Fruit fly (Drosophila melanogaster) whole organism, prepupa: ENCODE data around the gene NimC1.

Source experiments
- CG10631 ChIP-seq: fragments of 200-800 bp; sonication (Bioruptor generic); optimal IDR thresholded peaks from 2 replicates; lab custom pipeline; 2016; ENCODE audit warnings: missing biosample characterization, missing genetic modification characterization
- CG11294 ChIP-seq: fragments of 200-800 bp; sonication (Bioruptor generic); IDR thresholded peaks from 2 replicates; pipeline ENCODE4 v1.3.6; 2022; ENCODE audit warnings: missing biosample characterization, missing genetic modification characterization
- CG11762 ChIP-seq: fragments of 200-800 bp; sonication (Bioruptor generic); optimal IDR thresholded peaks from 3 replicates; lab custom pipeline; 2016; ENCODE audit warnings: missing biosample characterization, missing genetic modification characterization; ENCODE audit not compliant: insufficient read depth
- CG15336 ChIP-seq: fragments of 200-800 bp; sonication (Bioruptor generic); IDR thresholded peaks from 2 replicates; pipeline ENCODE4 v1.3.6; 2022; ENCODE audit warnings: missing biosample characterization, missing genetic modification characterization
- CG1621 ChIP-seq: fragments of 200-800 bp; sonication (Bioruptor generic); optimal IDR thresholded peaks from 3 replicates; lab custom pipeline; 2018; ENCODE audit warnings: missing biosample characterization, mild to moderate bottlenecking, missing genetic modification characterization
- CG3032 ChIP-seq: fragments of 200-800 bp; optimal IDR thresholded peaks from 2 replicates; lab custom pipeline; 2019; ENCODE audit warnings: missing biosample characterization, mild to moderate bottlenecking, missing genetic modification characterization, moderate library complexity
- CG31627 ChIP-seq: fragments of 200-800 bp; sonication (Bioruptor generic); optimal IDR thresholded peaks from 3 replicates; lab custom pipeline; 2016; ENCODE audit warnings: missing biosample characterization, missing genetic modification characterization
- CG32006 ChIP-seq: fragments of 200-800 bp; sonication (Bioruptor generic); optimal IDR thresholded peaks from 3 replicates; lab custom pipeline; 2017; ENCODE audit warnings: missing biosample characterization, mild to moderate bottlenecking, missing genetic modification characterization
- CG34406 ChIP-seq: fragments of 200-800 bp; sonication (Bioruptor generic); optimal IDR thresholded peaks from 3 replicates; lab custom pipeline; 2016; ENCODE audit warnings: missing biosample characterization, missing genetic modification characterization
- CG3919 ChIP-seq: fragments of 200-800 bp; sonication (Bioruptor generic); optimal IDR thresholded peaks from 3 replicates; lab custom pipeline; 2016; ENCODE audit warnings: missing biosample characterization, missing genetic modification characterization
- CG4318 ChIP-seq: fragments of 200-800 bp; sonication (Bioruptor generic); optimal IDR thresholded peaks from 3 replicates; lab custom pipeline; 2017; ENCODE audit warnings: missing biosample characterization, mild to moderate bottlenecking, missing genetic modification characterization
- CG6163 ChIP-seq: fragments of 200-800 bp; sonication (Bioruptor generic); IDR thresholded peaks from 3 replicates; pipeline ENCODE4 v1.3.6; 2022; ENCODE audit warnings: missing biosample characterization, missing genetic modification characterization
- CG6276 ChIP-seq: fragments of 200-800 bp; sonication (Bioruptor generic); optimal IDR thresholded peaks from 2 replicates; lab custom pipeline; 2017; ENCODE audit warnings: missing biosample characterization, mild to moderate bottlenecking, missing genetic modification characterization
- CG6808 ChIP-seq: fragments of 200-800 bp; sonication (Bioruptor generic); optimal IDR thresholded peaks from 3 replicates; lab custom pipeline; 2017; ENCODE audit warnings: missing biosample characterization, missing genetic modification characterization, mild to moderate bottlenecking, moderate library complexity, missing genetic modification reagents
- CG7368 ChIP-seq: fragments of 200-800 bp; sonication (Bioruptor generic); optimal IDR thresholded peaks from 3 replicates; lab custom pipeline; 2016; ENCODE audit warnings: missing biosample characterization, missing genetic modification characterization
- CG8319 ChIP-seq: fragments of 200-800 bp; sonication (Bioruptor generic); optimal IDR thresholded peaks from 3 replicates; lab custom pipeline; 2016; ENCODE audit warnings: missing biosample characterization, missing genetic modification characterization
- CG9139 ChIP-seq: fragments of 200-800 bp; sonication (Bioruptor generic); optimal IDR thresholded peaks from 3 replicates; lab custom pipeline; 2017; ENCODE audit warnings: missing biosample characterization, mild to moderate bottlenecking, missing genetic modification characterization
- Eip78C ChIP-seq: fragments of 200-800 bp; sonication (Bioruptor generic); peaks from one replicate; lab custom pipeline; 2016; ENCODE audit warnings: missing biosample characterization, missing genetic modification characterization
- Eip93F ChIP-seq: fragments of 200-800 bp; sonication (Bioruptor generic); optimal IDR thresholded peaks from 2 replicates; lab custom pipeline; 2016; ENCODE audit warnings: missing biosample characterization, mild to moderate bottlenecking, missing genetic modification characterization
- Ets21C ChIP-seq: fragments of 200-800 bp; sonication (Bioruptor generic); optimal IDR thresholded peaks from 3 replicates; lab custom pipeline; 2016; ENCODE audit warnings: missing biosample characterization, missing genetic modification characterization
- Ets96B ChIP-seq: fragments of 200-800 bp; optimal IDR thresholded peaks from 2 replicates; lab custom pipeline; 2019; ENCODE audit warnings: missing biosample characterization, mild to moderate bottlenecking, missing genetic modification characterization, moderate library complexity
- Gug ChIP-seq: fragments of 200-800 bp; sonication (Bioruptor generic); IDR thresholded peaks from 2 replicates; pipeline ENCODE4 v1.3.6; 2022; ENCODE audit warnings: missing biosample characterization, missing genetic modification characterization
- Hr39 ChIP-seq: fragments of 200-800 bp; sonication (Bioruptor generic); optimal IDR thresholded peaks from 2 replicates; lab custom pipeline; 2016; ENCODE audit warnings: missing biosample characterization, missing genetic modification characterization
- Hr4 ChIP-seq: fragments of 200-800 bp; sonication (Bioruptor generic); optimal IDR thresholded peaks from 3 replicates; lab custom pipeline; 2016; ENCODE audit warnings: missing biosample characterization, missing genetic modification characterization
- Lpt ChIP-seq: fragments of 200-800 bp; sonication (Bioruptor generic); optimal IDR thresholded peaks from 3 replicates; lab custom pipeline; 2016; ENCODE audit warnings: missing biosample characterization, missing genetic modification characterization
- Met ChIP-seq: fragments of 200-800 bp; sonication (Bioruptor generic); optimal IDR thresholded peaks from 3 replicates; lab custom pipeline; 2016; ENCODE audit warnings: missing biosample characterization, missing genetic modification characterization
- Smox ChIP-seq: fragments of 200-800 bp; sonication (Bioruptor generic); optimal IDR thresholded peaks from 3 replicates; lab custom pipeline; 2016; ENCODE audit warnings: missing biosample characterization, missing genetic modification characterization
- Sox102F ChIP-seq: fragments of 200-800 bp; sonication (Bioruptor generic); optimal IDR thresholded peaks from 2 replicates; lab custom pipeline; 2016; ENCODE audit warnings: missing biosample characterization, mild to moderate bottlenecking, missing genetic modification characterization
- Sox14 ChIP-seq: fragments of 200-800 bp; sonication (Bioruptor generic); optimal IDR thresholded peaks from 3 replicates; lab custom pipeline; 2016; ENCODE audit warnings: missing biosample characterization, missing genetic modification characterization
- Sox15 ChIP-seq: fragments of 200-800 bp; sonication (Bioruptor generic); optimal IDR thresholded peaks from 3 replicates; lab custom pipeline; 2016; ENCODE audit warnings: missing biosample characterization, missing genetic modification characterization
- achi ChIP-seq: fragments of 200-800 bp; sonication (Bioruptor generic); optimal IDR thresholded peaks from 3 replicates; lab custom pipeline; 2016; ENCODE audit warnings: missing biosample characterization, missing genetic modification characterization
- acj6 ChIP-seq: fragments of 200-800 bp; sonication (Bioruptor generic); optimal IDR thresholded peaks from 3 replicates; lab custom pipeline; 2016; ENCODE audit warnings: missing biosample characterization, missing genetic modification characterization
- dac ChIP-seq: fragments of 200-800 bp; sonication (Bioruptor generic); optimal IDR thresholded peaks from 2 replicates; lab custom pipeline; 2017; ENCODE audit warnings: missing biosample characterization, mild to moderate bottlenecking, missing genetic modification characterization
- dsx ChIP-seq: fragments of 200-800 bp; optimal IDR thresholded peaks from 3 replicates; lab custom pipeline; 2019; ENCODE audit warnings: missing biosample characterization, mild to moderate bottlenecking, missing genetic modification characterization, moderate library complexity; ENCODE audit not compliant: poor library complexity, severe bottlenecking
- eg ChIP-seq: fragments of 200-800 bp; sonication (Bioruptor generic); IDR thresholded peaks from 3 replicates; pipeline ENCODE4 v1.3.6; 2022; ENCODE audit warnings: missing biosample characterization, missing genetic modification characterization
- esn ChIP-seq: fragments of 200-800 bp; sonication (Bioruptor generic); optimal IDR thresholded peaks from 2 replicates; lab custom pipeline; 2016; ENCODE audit warnings: missing biosample characterization, mild to moderate bottlenecking, missing genetic modification characterization, moderate library complexity
- lz ChIP-seq: fragments of 200-800 bp; sonication (Bioruptor generic); optimal IDR thresholded peaks from 3 replicates; lab custom pipeline; 2016; ENCODE audit warnings: missing biosample characterization, missing genetic modification characterization
- pdm3 ChIP-seq: fragments of 200-800 bp; sonication (Bioruptor generic); optimal IDR thresholded peaks from 3 replicates; lab custom pipeline; 2016; ENCODE audit warnings: missing biosample characterization, missing genetic modification characterization
- salr ChIP-seq, 2 experiments: fragments of 200-800 bp; sonication (Bioruptor generic); optimal IDR thresholded peaks; 3 replicates each; lab custom pipeline; 2016 to 2018; ENCODE audit warnings: missing biosample characterization in 2 of 2, missing genetic modification characterization in 2 of 2, mild to moderate bottlenecking in 1 of 2
- spab ChIP-seq: fragments of 200-800 bp; sonication (Bioruptor generic); optimal IDR thresholded peaks from 2 replicates; lab custom pipeline; 2017; ENCODE audit warnings: missing biosample characterization, mild to moderate bottlenecking, missing genetic modification characterization, missing genetic modification reagents
- ss ChIP-seq, 2 experiments: fragments of 200-800 bp; sonication (Bioruptor generic); optimal IDR thresholded peaks; 2 replicates in 1 of 2; 3 replicates in 1 of 2; lab custom pipeline; 2017 to 2018; ENCODE audit warnings: mild to moderate bottlenecking in 2 of 2, missing biosample characterization in 2 of 2, missing genetic modification characterization in 2 of 2, moderate library complexity in 1 of 2
- svp ChIP-seq: fragments of 200-800 bp; sonication (Bioruptor generic); peaks from one replicate; lab custom pipeline; 2016; ENCODE audit warnings: missing biosample characterization, missing genetic modification characterization
- topi ChIP-seq: fragments of 200-800 bp; sonication (Bioruptor generic); optimal IDR thresholded peaks from 3 replicates; lab custom pipeline; 2016; ENCODE audit warnings: missing biosample characterization, missing genetic modification characterization
- vri ChIP-seq: fragments of 200-800 bp; sonication (Bioruptor generic); optimal IDR thresholded peaks from 3 replicates; lab custom pipeline; 2016; ENCODE audit warnings: missing biosample characterization, mild to moderate bottlenecking, missing genetic modification characterization

Gene NimC1

dm6 chr2L:14023136-14024050 is 46.8 kb upstream of the NimC1 start (continued):
- TF ChIP-seq CG11294 (no peak), Hr4 (peak; percentile 57), vri (no peak), Hr39 (GFP tag; lab: Kevin White, UChicago) (no peak), lz (GFP tag; lab: Kevin White, UChicago) (no peak), Sox102F (GFP tag; lab: Kevin White, UChicago) (no peak), CG7368 (GFP tag; lab: Kevin White, UChicago) (no peak), CG34406 (no peak), esn (GFP tag; lab: Kevin White, UChicago) (no peak), CG15336 (peak; percentile 62), Met (GFP tag; lab: Kevin White, UChicago) (peak; percentile 2), eg (GFP tag; lab: Robert Waterston, UW) (peak; percentile 3; the same call in 2 of the 3 replicates), acj6 (GFP tag; lab: Kevin White, UChicago) (peak; percentile 17), CG10631 (GFP tag; lab: Kevin White, UChicago) (peak; percentile 15), dsx (GFP tag; lab: Kevin White, UChicago) (no peak), CG6163 (GFP tag; lab: Robert Waterston, UW) (peak; percentile 7), svp (GFP tag; lab: Kevin White, UChicago) (peak; percentile 87), achi (GFP tag; lab: Kevin White, UChicago) (peak; percentile 17), Eip78C (peak; percentile 89), CG11762 (GFP tag; lab: Kevin White, UChicago) (no peak)

DNA sequence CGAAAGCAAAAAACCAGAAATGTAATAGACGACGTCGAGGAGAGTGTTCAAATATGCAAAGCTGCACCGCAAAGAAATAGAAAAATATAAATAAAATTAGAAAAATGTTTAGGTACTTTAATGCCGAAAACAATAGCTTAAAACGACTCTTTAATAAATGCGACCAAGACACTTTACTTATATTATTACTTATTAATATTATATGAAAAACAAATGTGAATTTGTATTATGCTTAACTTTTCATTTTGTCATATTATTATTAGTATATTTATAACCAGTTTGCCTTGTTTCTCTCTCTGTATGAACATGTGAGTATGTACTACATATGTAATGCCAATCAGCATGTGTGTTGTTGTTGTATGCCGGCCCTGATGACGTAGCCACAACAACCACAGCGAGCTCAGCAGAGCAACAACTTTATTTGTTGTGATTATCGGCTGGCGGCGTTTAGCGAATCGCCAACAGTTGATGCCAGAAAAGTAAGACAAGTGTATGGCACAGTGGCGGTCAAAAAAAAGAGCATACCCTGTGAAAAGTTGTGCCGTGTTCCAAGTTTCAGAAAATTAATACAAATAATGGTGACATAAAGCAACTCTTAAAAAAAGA is 45.7 kb upstream of the NimC1 start:
- TF ChIP-seq eg (GFP tag; lab: Robert Waterston, UW) (peak; percentile 96), Ets96B (peak; percentile 92), dac (peak; percentile 33), Eip93F (GFP tag; lab: Kevin White, UChicago) (no peak), Ets21C (GFP tag; lab: Kevin White, UChicago) (peak; percentile 56), CG9139 (GFP tag; lab: Kevin White, UChicago) (peak; percentile 69), Hr39 (GFP tag; lab: Kevin White, UChicago) (peak; percentile 79), CG10631 (GFP tag; lab: Kevin White, UChicago) (peak; percentile 93), CG15336 (peak; percentile 98), CG3032 (peak; percentile 91), CG7368 (GFP tag; lab: Kevin White, UChicago) (peak; percentile 37), CG6808 (peak; percentile 70), CG3919 (peak; percentile 77), CG6276 (GFP tag; lab: Kevin White, UChicago) (peak; percentile 94), lz (GFP tag; lab: Kevin White, UChicago) (peak; percentile 65), svp (GFP tag; lab: Kevin White, UChicago) (peak; percentile 81), CG11294 (peak; percentile 93), CG11762 (GFP tag; lab: Kevin White, UChicago) (peak; percentile 69), CG6163 (GFP tag; lab: Robert Waterston, UW) (peak; percentile 90), salr (GFP tag; optimal IDR thresholded peaks at IDR 0.05; lab: Kevin White, UChicago) (peak in 1 of 2 experiments; percentile 87), Sox14 (GFP tag; lab: Kevin White, UChicago) (peak; percentile 62), Smox (GFP tag; lab: Kevin White, UChicago) (peak; percentile 42), CG8319 (GFP tag; lab: Kevin White, UChicago) (peak; percentile 2), CG4318 (GFP tag; lab: Kevin White, UChicago) (peak; percentile 89), pdm3 (GFP tag; lab: Kevin White, UChicago) (peak; percentile 68), spab (GFP tag; lab: Kevin White, UChicago) (peak; percentile 69), acj6 (GFP tag; lab: Kevin White, UChicago) (peak; percentile 74), Gug (peak; percentile 95), topi (GFP tag; lab: Kevin White, UChicago) (peak; percentile 31), ss (GFP tag; optimal IDR thresholded peaks at IDR 0.05; lab: Kevin White, UChicago) (peak; percentile 60 to 78), CG32006 (GFP tag; lab: Kevin White, UChicago) (peak; percentile 95), Lpt (GFP tag; lab: Kevin White, UChicago) (peak; percentile 85), dsx (GFP tag; lab: Kevin White, UChicago) (peak; percentile 90), CG1621 (tag; lab: Kevin White, UChicago) (peak; percentile 36), CG31627 (GFP tag; lab: Kevin White, UChicago) (peak; percentile 73), esn (GFP tag; lab: Kevin White, UChicago) (peak; percentile 69), Sox15 (GFP tag; lab: Kevin White, UChicago) (no peak), achi (GFP tag; lab: Kevin White, UChicago) (peak; percentile 90)
